Worm (Caenorhabditis elegans) whole organism, L2 larva: ENCODE results near the gene exos-4.2.

Experiments
- ZK546.5 ChIP-seq: sonication (generic microtip); optimal IDR thresholded peaks from 2 replicates; lab custom pipeline; 2017; ENCODE audit warnings: missing biosample characterization, missing genetic modification characterization
- crh-2 ChIP-seq: sonication (generic microtip); optimal IDR thresholded peaks from 2 replicates; lab custom pipeline; 2017; ENCODE audit warnings: missing biosample characterization, missing genetic modification characterization
- dmd-4 ChIP-seq: sonication (generic microtip); optimal IDR thresholded peaks from 2 replicates; lab custom pipeline; 2017; ENCODE audit warnings: missing biosample characterization, missing genetic modification characterization
- elt-3 ChIP-seq: sonication (generic microtip); optimal IDR thresholded peaks from 2 replicates; lab custom pipeline; 2017; ENCODE audit warnings: missing biosample characterization, missing genetic modification characterization
- lin-39 ChIP-seq: fragments of 150-350 bp; optimal IDR thresholded peaks from 2 replicates; lab custom pipeline; 2014; ENCODE audit warnings: missing biosample characterization, missing genetic modification reagents, missing genetic modification characterization
- lsy-2 ChIP-seq, 2 experiments: fragments of 150-350 bp in 1 of 2; sonication (generic microtip) in 1 of 2; optimal IDR thresholded peaks; 2 replicates each; lab custom pipeline; 2014 to 2017; ENCODE audit warnings: missing biosample characterization in 2 of 2, missing genetic modification characterization in 2 of 2
- nhr-129 ChIP-seq: fragments of 150-350 bp; optimal IDR thresholded peaks from 2 replicates; lab custom pipeline; 2014; ENCODE audit warnings: missing biosample characterization, missing genetic modification characterization
- nhr-77 ChIP-seq: fragments of 150-350 bp; optimal IDR thresholded peaks from 2 replicates; lab custom pipeline; 2014; ENCODE audit warnings: missing biosample characterization, missing genetic modification characterization
- unc-62 ChIP-seq: fragments of 150-350 bp; optimal IDR thresholded peaks from 2 replicates; lab custom pipeline; 2014; ENCODE audit warnings: missing biosample characterization, missing genetic modification reagents, missing genetic modification characterization
- ztf-11 ChIP-seq: sonication (generic microtip); optimal IDR thresholded peaks from 2 replicates; lab custom pipeline; 2017; ENCODE audit warnings: missing biosample characterization, missing genetic modification characterization

DNA sequence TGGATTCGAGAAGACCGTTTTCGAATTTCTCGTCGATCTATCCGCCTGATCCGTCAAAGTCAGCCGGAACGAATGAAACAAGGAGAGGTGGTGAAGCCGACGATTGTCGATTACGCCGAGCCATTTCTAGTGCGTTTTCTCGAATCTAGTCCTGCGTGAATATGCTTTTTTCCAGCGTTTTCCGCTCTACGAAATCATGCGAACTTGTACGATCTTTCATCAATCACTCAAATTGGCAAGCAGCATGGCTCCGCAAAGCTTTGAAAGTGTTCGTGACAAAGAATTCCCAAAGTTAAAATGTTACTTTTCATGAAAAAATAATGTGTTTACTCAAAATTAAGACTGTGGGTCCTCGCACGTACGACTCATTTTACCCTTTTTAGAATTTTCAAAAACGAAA is 36.9 kb downstream of the exos-4.2 start:
- TF ChIP-seq ztf-11 (tag; lab: Kevin White, UChicago) (no peak), dmd-4 (tag; lab: Kevin White, UChicago) (no peak), elt-3 (no peak), unc-62 (GFP tag; lab: Kevin White, UChicago) (no peak), ZK546.5 (tag; lab: Kevin White, UChicago) (no peak), lsy-2 (tag; optimal IDR thresholded peaks at IDR 0.05; lab: Kevin White, UChicago) (no peak), nhr-77 (tag; lab: Kevin White, UChicago) (no peak), lin-39 (tag; lab: Kevin White, UChicago) (no peak), crh-2 (tag; lab: Kevin White, UChicago) (no peak), nhr-129 (no peak)
